Worm (Caenorhabditis elegans) whole organism, mixed stage, embryonic: ENCODE results near the gene lin-14.
"Not testable (repeated sequence)": the region's sequence is repeated elsewhere in the genome, so short reads cannot be mapped to it uniquely, and the experiment has no call there.

Experiments used
- M03D4.4 ChIP-seq: sonication (generic microtip); optimal IDR thresholded peaks from 2 replicates; lab custom pipeline; 2017; ENCODE audit warnings: mild to moderate bottlenecking, missing genetic modification characterization, missing compliant biosample characterization
- blmp-1 ChIP-seq: fragments of 150-350 bp; optimal IDR thresholded peaks from 2 replicates; lab custom pipeline; 2014; ENCODE audit warnings: missing biosample characterization, missing genetic modification characterization
- ceh-39 ChIP-seq: fragments of 150-350 bp; optimal IDR thresholded peaks from 2 replicates; lab custom pipeline; 2014; ENCODE audit warnings: missing biosample characterization, missing genetic modification characterization
- ceh-43 ChIP-seq: fragments of 200-800 bp; sonication (Bioruptor generic); optimal IDR thresholded peaks from 2 replicates; lab custom pipeline; 2018; ENCODE audit warnings: mild to moderate bottlenecking, missing genetic modification characterization, moderate library complexity, missing compliant biosample characterization
- ceh-83 ChIP-seq: fragments of 200-800 bp; sonication (Bioruptor generic); optimal IDR thresholded peaks from 2 replicates; lab custom pipeline; 2018; ENCODE audit warnings: mild to moderate bottlenecking, missing genetic modification characterization, missing compliant biosample characterization
- ces-1 ChIP-seq: fragments of 150-350 bp; optimal IDR thresholded peaks from 2 replicates; lab custom pipeline; 2014; ENCODE audit warnings: missing biosample characterization, missing genetic modification reagents, missing genetic modification characterization
- elt-1 ChIP-seq: sonication (generic microtip); optimal IDR thresholded peaks from 2 replicates; lab custom pipeline; 2017; ENCODE audit warnings: missing genetic modification characterization, mild to moderate bottlenecking, missing compliant biosample characterization, antibody characterized with exemption, moderate library complexity, borderline replicate concordance; ENCODE audit not compliant: insufficient read depth
- flh-1 ChIP-seq: fragments of 200-800 bp; sonication (Bioruptor generic); optimal IDR thresholded peaks from 2 replicates; lab custom pipeline; 2018; ENCODE audit warnings: mild to moderate bottlenecking, missing genetic modification characterization, moderate library complexity, missing compliant biosample characterization
- ham-2 ChIP-seq: fragments of 200-800 bp; sonication (Bioruptor generic); optimal IDR thresholded peaks from 2 replicates; lab custom pipeline; 2018; ENCODE audit warnings: mild to moderate bottlenecking, missing genetic modification characterization, missing compliant biosample characterization
- hlh-1 ChIP-seq: fragments of 150-350 bp; optimal IDR thresholded peaks from 2 replicates; lab custom pipeline; 2014; ENCODE audit warnings: missing biosample characterization, missing genetic modification reagents, missing genetic modification characterization
- lin-32 ChIP-seq: fragments of 200-800 bp; sonication (Bioruptor generic); optimal IDR thresholded peaks from 2 replicates; lab custom pipeline; 2018; ENCODE audit warnings: mild to moderate bottlenecking, missing genetic modification characterization, missing compliant biosample characterization
- lsy-2 ChIP-seq: fragments of 150-350 bp; optimal IDR thresholded peaks from 2 replicates; lab custom pipeline; 2014; ENCODE audit warnings: missing biosample characterization, missing genetic modification characterization
- mab-5 ChIP-seq: fragments of 150-350 bp; optimal IDR thresholded peaks from 2 replicates; lab custom pipeline; 2014; ENCODE audit warnings: missing biosample characterization, missing genetic modification characterization
- mep-1 ChIP-seq: fragments of 150-350 bp; optimal IDR thresholded peaks from 2 replicates; lab custom pipeline; 2017; ENCODE audit warnings: missing biosample characterization, missing genetic modification reagents, missing genetic modification characterization, inconsistent platforms
- mls-2 ChIP-seq: sonication (generic microtip); optimal IDR thresholded peaks from 2 replicates; lab custom pipeline; 2016; ENCODE audit warnings: mild to moderate bottlenecking, missing genetic modification characterization, moderate library complexity, missing compliant biosample characterization
- nhr-12 ChIP-seq: fragments of 150-350 bp; optimal IDR thresholded peaks from 2 replicates; lab custom pipeline; 2014; ENCODE audit warnings: missing biosample characterization, missing genetic modification characterization
- nhr-2 ChIP-seq: fragments of 150-350 bp; optimal IDR thresholded peaks from 2 replicates; lab custom pipeline; 2014; ENCODE audit warnings: missing biosample characterization, missing genetic modification characterization
- nhr-237 ChIP-seq: fragments of 150-350 bp; optimal IDR thresholded peaks from 2 replicates; lab custom pipeline; 2014; ENCODE audit warnings: missing biosample characterization, missing genetic modification characterization
- nhr-76 ChIP-seq: sonication (generic microtip); optimal IDR thresholded peaks from 2 replicates; lab custom pipeline; 2017; ENCODE audit warnings: missing biosample characterization, missing genetic modification characterization
- sem-2 ChIP-seq: fragments of 200-800 bp; sonication (Bioruptor generic); optimal IDR thresholded peaks from 2 replicates; lab custom pipeline; 2018; ENCODE audit warnings: mild to moderate bottlenecking, missing genetic modification characterization, missing compliant biosample characterization
- snpc-4 ChIP-seq: fragments of 150-350 bp; optimal IDR thresholded peaks from 2 replicates; lab custom pipeline; 2014; ENCODE audit warnings: missing biosample characterization, missing genetic modification characterization
- tbx-8 ChIP-seq: fragments of 200-800 bp; sonication (Bioruptor generic); optimal IDR thresholded peaks from 2 replicates; lab custom pipeline; 2018; ENCODE audit warnings: mild to moderate bottlenecking, missing genetic modification characterization, moderate library complexity, missing compliant biosample characterization
- unc-39 ChIP-seq: fragments of 150-350 bp; optimal IDR thresholded peaks from 2 replicates; lab custom pipeline; 2014; ENCODE audit warnings: missing biosample characterization, missing genetic modification characterization
- unc-62 ChIP-seq: fragments of 150-350 bp; optimal IDR thresholded peaks from 2 replicates; lab custom pipeline; 2014; ENCODE audit warnings: missing biosample characterization, missing genetic modification reagents, missing genetic modification characterization
- zip-8 ChIP-seq: fragments of 150-350 bp; optimal IDR thresholded peaks from 2 replicates; lab custom pipeline; 2014; ENCODE audit warnings: missing biosample characterization, missing genetic modification characterization
- ztf-11 ChIP-seq: fragments of 150-350 bp; optimal IDR thresholded peaks from 2 replicates; lab custom pipeline; 2014; ENCODE audit warnings: missing biosample characterization, missing genetic modification characterization

lin-14 gene

ce11 chrX:11437716-11438115 lies 27.6 kb upstream of the lin-14 start:
- no peak for TF ChIP-seq M03D4.4
- no peak for TF ChIP-seq zip-8
- TF ChIP-seq mab-5 = no peak
- no peak for TF ChIP-seq unc-39
- TF ChIP-seq blmp-1 (tag; lab: Kevin White, UChicago) = no peak
- TF ChIP-seq ztf-11 (tag; lab: Kevin White, UChicago) = no peak
- TF ChIP-seq elt-1 (tag; lab: Kevin White, UChicago) = no peak
- no peak for TF ChIP-seq nhr-12 (tag; lab: Kevin White, UChicago)
- no peak for TF ChIP-seq sem-2 (GFP tag; lab: Kevin White, UChicago)
- TF ChIP-seq snpc-4 = no peak
- no peak for TF ChIP-seq ceh-83 (GFP tag; lab: Kevin White, UChicago)
- TF ChIP-seq hlh-1 (tag; lab: Kevin White, UChicago) = no peak
- no peak for TF ChIP-seq ces-1 (GFP tag; lab: Kevin White, UChicago)
- no peak for TF ChIP-seq mls-2
- no peak for TF ChIP-seq tbx-8 (GFP tag; lab: Kevin White, UChicago)
- TF ChIP-seq ceh-39 (tag; lab: Kevin White, UChicago) = no peak

DNA sequence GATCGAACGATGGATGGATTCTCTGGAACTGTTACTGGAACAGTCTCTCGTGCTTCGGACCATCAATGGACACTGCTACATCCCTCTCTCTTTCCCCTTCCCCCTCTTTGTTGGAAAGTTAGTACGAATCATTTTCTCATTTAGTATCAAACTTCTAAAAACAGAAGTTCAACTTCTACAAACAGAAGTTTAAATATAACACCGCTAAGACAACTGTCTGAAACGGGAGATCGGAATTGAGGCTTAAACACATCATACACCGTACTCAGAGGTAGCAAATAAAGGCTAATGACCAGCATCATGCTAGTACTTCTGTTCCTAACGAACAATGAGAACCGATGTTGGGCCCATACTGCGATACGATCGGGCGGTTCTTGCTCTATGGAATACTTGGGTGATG lies 25.6 kb upstream of the lin-14 start, which contains the start of gene F46C3.7:
Gene F46C3.7, plus strand, starts transcription at position 301 of the 400 bp plus-strand sequence.
- not testable (repeated sequence) for TF ChIP-seq lin-32; mls-2; nhr-237 (tag; lab: Kevin White, UChicago)

ce11 chrX:11446535-11446934 lies 18.8 kb upstream of the lin-14 start, which contains the start of gene igeg-2:
igeg-2 (minus strand) TSS chrX:11446635.
- no peak for TF ChIP-seq hlh-1 (tag; lab: Kevin White, UChicago)
- no peak for TF ChIP-seq ham-2 (GFP tag; lab: Kevin White, UChicago)

- TF ChIP-seq nhr-237 (tag; lab: Kevin White, UChicago) = no peak
These were observed 17.7 kb upstream of the lin-14 start for ce11 chrX:11447695-11448094.

ce11 chrX:11450261-11450660 lies 15.1 kb upstream of the lin-14 start:
- TF ChIP-seq nhr-2 (tag; lab: Kevin White, UChicago) = no peak
- peak; percentile 30 for TF ChIP-seq unc-62

- TF ChIP-seq flh-1 (GFP tag; lab: Kevin White, UChicago) (no peak), snpc-4 (no peak), mep-1 (tag; lab: Kevin White, UChicago) (no peak)
These were observed 13.0 kb upstream of the lin-14 start for ce11 chrX:11452316-11452715.

- TF ChIP-seq nhr-76 (tag; lab: Kevin White, UChicago) = no peak
- no peak for TF ChIP-seq ceh-43 (GFP tag; lab: Kevin White, UChicago)
- TF ChIP-seq sem-2 (GFP tag; lab: Kevin White, UChicago) = no peak
- TF ChIP-seq, all 35 proteins: peak for 0
These were observed 11.1 kb upstream of the lin-14 start, which contains the start of gene F48C5.2 for ce11 chrX:11454231-11454630. F48C5.2 (minus strand) TSS chrX:11454331.

DNA sequence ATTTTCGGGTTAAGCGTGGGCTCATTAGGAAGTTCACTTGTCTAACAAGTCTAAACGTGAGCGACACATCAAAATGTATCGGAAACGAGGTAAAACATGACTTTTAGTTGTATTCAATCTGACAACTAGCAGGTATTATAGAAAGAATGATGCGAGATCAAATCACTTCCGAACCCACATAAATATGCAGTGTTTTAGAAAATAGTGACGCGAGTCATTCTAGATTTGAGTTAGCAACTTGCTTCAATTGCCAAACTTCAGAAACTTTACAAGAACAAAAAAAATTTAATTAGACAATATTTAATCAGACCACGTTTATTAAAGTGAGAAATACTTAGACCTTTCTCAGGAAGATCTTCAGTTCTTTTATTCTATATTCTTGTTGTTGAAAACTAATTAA lies 8.7 kb upstream of the lin-14 start:
- TF ChIP-seq M03D4.4 = no peak
- no peak for TF ChIP-seq nhr-237 (tag; lab: Kevin White, UChicago)
- no peak for TF ChIP-seq zip-8
- TF ChIP-seq ham-2 (GFP tag; lab: Kevin White, UChicago) = no peak
- TF ChIP-seq ces-1 (GFP tag; lab: Kevin White, UChicago) = no peak

- TF ChIP-seq nhr-237 (tag; lab: Kevin White, UChicago) (peak; percentile 2), unc-39 (no peak), blmp-1 (tag; lab: Kevin White, UChicago) (peak; percentile 77), lsy-2 (tag; lab: Kevin White, UChicago) (no peak)
- TF ChIP-seq, all 35 proteins: peak for 2
These were observed 3.8 kb upstream of the lin-14 start for ce11 chrX:11461545-11461944.
